Worm (Caenorhabditis elegans): ENCODE results near the gene unc-39.

DNA sequence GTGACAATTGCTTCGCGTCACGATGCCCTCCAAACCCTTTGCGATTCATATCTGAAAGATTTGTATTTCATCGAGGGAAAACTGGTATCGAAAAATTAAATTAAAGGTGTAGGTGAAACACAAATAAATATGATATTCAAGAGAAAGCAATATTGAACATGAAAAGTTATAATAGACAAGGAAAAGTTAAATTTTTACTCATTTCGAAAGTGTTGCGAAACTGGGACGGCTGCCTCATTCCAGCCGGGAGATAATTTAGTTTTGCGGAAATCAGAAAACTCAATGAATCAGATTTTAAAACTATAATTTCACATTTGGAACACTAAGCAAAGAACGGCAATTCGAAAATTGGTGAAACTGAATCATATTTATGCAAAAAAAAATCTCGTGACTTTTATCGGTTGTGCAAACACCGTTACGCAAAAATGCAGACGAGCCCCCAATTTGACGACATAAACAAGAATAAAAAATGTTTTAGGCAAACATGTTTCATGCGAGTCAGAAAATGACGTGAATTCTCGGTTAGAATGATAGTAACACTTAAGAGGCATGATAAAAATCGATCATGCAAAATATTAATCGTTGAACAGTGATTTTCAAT lies 42.2 kb downstream of the unc-39 start, which contains the start of the genes nxf-1 and C15H11.11:
- TF ChIP-seq hsf-1 (GFP tag; IDR thresholded peaks at IDR 0.05) = 0 out of 2 replicates have a peak, but pooled peaks have one; percentile 35
- no peak for TF ChIP-seq ceh-79 (tag; optimal IDR thresholded peaks at IDR 0.05)

Data from whole organism, young adult.